Worm (Caenorhabditis elegans) whole organism, young adult: ENCODE measurements around the gene C47E12.10.

Experiments
- B0019.2 ChIP-seq: fragments of 200-800 bp; sonication (Bioruptor generic); conservative IDR thresholded peaks from 2 replicates; pipeline ENCODE4 v1.3.6; 2022; ENCODE audit warnings: missing genetic modification reagents, missing genetic modification characterization, missing compliant biosample characterization
- C06A6.2 ChIP-seq: fragments of 200-800 bp; sonication (Bioruptor generic); conservative IDR thresholded peaks from 2 replicates; pipeline ENCODE4 v1.3.6; 2022; ENCODE audit warnings: missing genetic modification characterization, missing compliant biosample characterization
- F10E7.11 ChIP-seq: sonication (generic microtip); optimal IDR thresholded peaks from 2 replicates; lab custom pipeline; 2017; ENCODE audit warnings: mild to moderate bottlenecking, missing genetic modification characterization, moderate library complexity, missing compliant biosample characterization
- F23B12.7 ChIP-seq: sonication (generic microtip); optimal IDR thresholded peaks from 2 replicates; lab custom pipeline; 2017; ENCODE audit warnings: missing genetic modification characterization, mild to moderate bottlenecking, missing compliant biosample characterization, antibody characterized with exemption, moderate library complexity; ENCODE audit not compliant: insufficient read depth
- F55B11.4 ChIP-seq: sonication (generic microtip); optimal IDR thresholded peaks from 2 replicates; lab custom pipeline; 2016; ENCODE audit warnings: missing compliant biosample characterization, missing genetic modification characterization, borderline replicate concordance; ENCODE audit not compliant: insufficient read depth
- T07F8.4 ChIP-seq: sonication (generic microtip); optimal IDR thresholded peaks from 2 replicates; lab custom pipeline; 2016; ENCODE audit warnings: mild to moderate bottlenecking, missing genetic modification characterization, moderate library complexity, missing compliant biosample characterization
- Y53G8AR.9 ChIP-seq: fragments of 200-800 bp; sonication (Bioruptor generic); conservative IDR thresholded peaks from 2 replicates; pipeline ENCODE4 v1.3.6; 2022; ENCODE audit warnings: missing genetic modification reagents, missing genetic modification characterization, missing compliant biosample characterization
- athp-1 ChIP-seq: sonication (generic microtip); optimal IDR thresholded peaks from 2 replicates; lab custom pipeline; 2017; ENCODE audit warnings: mild to moderate bottlenecking, missing genetic modification characterization, missing compliant biosample characterization
- cebp-2 ChIP-seq: fragments of 200-800 bp; sonication (Bioruptor generic); IDR thresholded peaks from 2 replicates; pipeline ENCODE4 v1.3.6; 2022; ENCODE audit warnings: missing genetic modification characterization, missing compliant biosample characterization
- ceh-100 ChIP-seq: fragments of 200-800 bp; sonication (Bioruptor generic); IDR thresholded peaks from 2 replicates; pipeline ENCODE4 v1.3.6; 2022; ENCODE audit warnings: missing genetic modification reagents, missing genetic modification characterization, missing compliant biosample characterization
- ceh-58 ChIP-seq: fragments of 200-800 bp; sonication (Bioruptor generic); IDR thresholded peaks from 2 replicates; pipeline ENCODE4 v1.3.6; 2022; ENCODE audit warnings: missing genetic modification characterization, missing compliant biosample characterization
- ceh-79 ChIP-seq: sonication (generic microtip); optimal IDR thresholded peaks from 2 replicates; lab custom pipeline; 2017; ENCODE audit warnings: mild to moderate bottlenecking, missing genetic modification characterization, missing compliant biosample characterization
- dox-1 ChIP-seq: fragments of 200-800 bp; sonication (Bioruptor generic); IDR thresholded peaks from 2 replicates; pipeline ENCODE4 v1.3.6; 2022; ENCODE audit warnings: missing genetic modification reagents, missing genetic modification characterization, missing compliant biosample characterization
- hlh-12 ChIP-seq: sonication (generic microtip); optimal IDR thresholded peaks from 2 replicates; lab custom pipeline; 2016; ENCODE audit warnings: missing genetic modification characterization, missing compliant biosample characterization
- lin-26 ChIP-seq: fragments of 200-800 bp; sonication (Bioruptor generic); IDR thresholded peaks from 2 replicates; pipeline ENCODE4 v1.3.6; 2022; ENCODE audit warnings: missing genetic modification reagents, missing genetic modification characterization, missing compliant biosample characterization
- lsl-1 ChIP-seq: fragments of 200-800 bp; sonication (Bioruptor generic); optimal IDR thresholded peaks from 2 replicates; lab custom pipeline; 2018; ENCODE audit warnings: mild to moderate bottlenecking, missing genetic modification characterization, moderate library complexity, missing compliant biosample characterization
- madf-3 ChIP-seq: fragments of 200-800 bp; sonication (Bioruptor generic); IDR thresholded peaks from 2 replicates; pipeline ENCODE4 v1.3.6; 2022; ENCODE audit warnings: missing genetic modification reagents, missing genetic modification characterization, missing compliant biosample characterization
- mel-28 ChIP-seq: sonication (generic microtip); optimal IDR thresholded peaks from 2 replicates; lab custom pipeline; 2016; ENCODE audit warnings: borderline replicate concordance, mild to moderate bottlenecking, missing genetic modification characterization, missing compliant biosample characterization
- mes-4 ChIP-seq: sonication (generic microtip); optimal IDR thresholded peaks from 2 replicates; lab custom pipeline; 2016; ENCODE audit warnings: missing genotype, missing genetic modification characterization, missing compliant biosample characterization
- mxl-1 ChIP-seq: sonication (generic microtip); optimal IDR thresholded peaks from 2 replicates; lab custom pipeline; 2016; ENCODE audit warnings: missing genetic modification characterization, missing compliant biosample characterization
- nfyb-1 ChIP-seq: fragments of 200-800 bp; sonication (Bioruptor generic); IDR thresholded peaks from 2 replicates; pipeline ENCODE4 v1.3.6; 2022; ENCODE audit warnings: missing genetic modification reagents, missing genetic modification characterization, missing compliant biosample characterization
- snpc-3.4 ChIP-seq: sonication (generic microtip); optimal IDR thresholded peaks from 2 replicates; lab custom pipeline; 2017; ENCODE audit warnings: missing genetic modification characterization, mild to moderate bottlenecking, missing compliant biosample characterization, antibody characterized with exemption, moderate library complexity, missing genotype, missing genetic modification reagents
- tbx-9 ChIP-seq: sonication (generic microtip); optimal IDR thresholded peaks from 2 replicates; lab custom pipeline; 2016; ENCODE audit warnings: borderline replicate concordance, missing genetic modification characterization, inconsistent platforms, missing compliant biosample characterization
- unc-62 ChIP-seq: fragments of 150-350 bp; optimal IDR thresholded peaks from 2 replicates; lab custom pipeline; 2014; ENCODE audit warnings: missing biosample characterization, missing genetic modification reagents, missing genetic modification characterization
- zfh-2 ChIP-seq: fragments of 200-800 bp; sonication (Bioruptor generic); conservative IDR thresholded peaks from 2 replicates; pipeline ENCODE4 v1.3.6; 2022; ENCODE audit warnings: missing genetic modification reagents, missing genetic modification characterization, missing compliant biosample characterization
- ztf-18 ChIP-seq: sonication (generic microtip); optimal IDR thresholded peaks from 2 replicates; lab custom pipeline; 2016; ENCODE audit warnings: missing genotype, mild to moderate bottlenecking, missing genetic modification characterization, missing compliant biosample characterization
- ztf-25 ChIP-seq: fragments of 200-800 bp; sonication (Bioruptor generic); IDR thresholded peaks from 2 replicates; pipeline ENCODE4 v1.3.6; 2022; ENCODE audit warnings: missing genetic modification reagents, missing genetic modification characterization, missing compliant biosample characterization
- ztf-26 ChIP-seq: sonication (generic microtip); optimal IDR thresholded peaks from 2 replicates; lab custom pipeline; 2017; ENCODE audit warnings: missing genetic modification characterization, missing compliant biosample characterization
- ztf-28 ChIP-seq: fragments of 200-800 bp; sonication (Bioruptor generic); IDR thresholded peaks from 2 replicates; pipeline ENCODE4 v1.3.6; 2022; ENCODE audit warnings: missing genetic modification reagents, missing genetic modification characterization, missing compliant biosample characterization
- ztf-6 ChIP-seq: fragments of 200-800 bp; sonication (Bioruptor generic); IDR thresholded peaks from 2 replicates; pipeline ENCODE4 v1.3.6; 2022; ENCODE audit warnings: missing genetic modification reagents, missing genetic modification characterization, missing compliant biosample characterization

The C47E12.10 gene

ce11 chrIV:10017633-10018032, 45.0 kb downstream of the C47E12.10 start, which contains the start of gene F44D12.2:
Gene F44D12.2 (minus strand): TSS chrIV:10017733.
- TF ChIP-seq lsl-1 (GFP tag; lab: Kevin White, UChicago): no peak
- TF ChIP-seq mes-4 (tag; lab: Kevin White, UChicago): no peak
- TF ChIP-seq ceh-79 (tag; lab: Kevin White, UChicago): no peak
- no peak for TF ChIP-seq dox-1 (GFP tag; lab: Robert Waterston, UW)
- no peak for TF ChIP-seq ztf-28 (GFP tag; lab: Robert Waterston, UW)
- no peak for TF ChIP-seq cebp-2 (GFP tag; lab: Robert Waterston, UW)
- no peak for TF ChIP-seq ztf-26 (tag; lab: Kevin White, UChicago)
- no peak for TF ChIP-seq mel-28 (tag; lab: Kevin White, UChicago)

DNA sequence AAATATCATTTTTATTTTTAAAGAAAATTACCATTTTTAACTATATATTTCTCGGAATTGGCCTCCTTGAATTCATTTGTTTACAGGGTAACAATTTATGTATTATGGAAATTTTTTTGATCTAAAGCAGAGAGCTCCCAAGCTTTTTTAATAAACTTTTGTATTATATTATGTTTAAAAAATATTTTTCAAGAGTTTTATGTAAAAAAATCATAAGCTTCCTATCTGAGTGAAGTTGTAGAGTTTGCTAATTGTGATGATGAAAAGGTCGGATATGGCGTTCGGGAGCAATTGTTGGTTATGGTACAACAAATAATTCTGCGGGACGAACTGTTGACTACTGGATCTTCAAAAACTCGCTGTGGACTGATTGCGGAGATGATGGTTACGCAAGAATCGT, 48.7 kb downstream of the C47E12.10 start, which contains the start of gene F44D12.19:
Gene F44D12.19 (plus strand): TSS at position 301 of the 400 bp plus-strand sequence.
- TF ChIP-seq F10E7.11 (tag; lab: Kevin White, UChicago) (no peak), Y53G8AR.9 (no peak), ztf-18 (tag; lab: Kevin White, UChicago) (no peak), lin-26 (no peak), madf-3 (GFP tag; lab: Robert Waterston, UW) (no peak)

DNA sequence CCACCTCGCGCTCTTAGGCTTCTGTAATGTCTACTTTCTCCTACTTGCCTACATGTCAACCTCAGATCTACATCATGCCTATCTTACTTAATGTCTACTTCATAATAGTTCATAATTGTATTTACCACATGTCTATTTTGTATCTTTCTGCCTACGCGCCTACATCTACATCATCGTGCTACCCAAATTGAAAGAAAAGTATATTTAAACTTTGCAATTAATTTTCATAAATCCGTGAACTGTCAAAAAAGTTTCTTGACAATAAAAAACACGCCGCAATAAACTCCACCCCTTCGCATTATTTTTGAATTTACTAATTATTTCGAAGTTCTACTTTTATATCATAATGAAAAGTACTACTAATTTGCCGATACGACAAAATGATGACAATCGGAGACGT, 50.4 kb downstream of the C47E12.10 start, which contains the start of gene F44D12.8:
Gene F44D12.8 (plus strand): TSS at position 301 of the 400 bp plus-strand sequence.
- no peak for TF ChIP-seq tbx-9 (tag; lab: Kevin White, UChicago)
- TF ChIP-seq unc-62: no peak
- no peak for TF ChIP-seq F55B11.4 (tag; lab: Kevin White, UChicago)
- no peak for TF ChIP-seq snpc-3.4 (tag; lab: Kevin White, UChicago)
- no peak for TF ChIP-seq ceh-100 (GFP tag; lab: Robert Waterston, UW)
- no peak for TF ChIP-seq athp-1 (tag; lab: Kevin White, UChicago)
- TF ChIP-seq ceh-58 (GFP tag; lab: Robert Waterston, UW): no peak
- no peak for TF ChIP-seq nfyb-1 (GFP tag; lab: Robert Waterston, UW)
- TF ChIP-seq mxl-1 (tag; lab: Kevin White, UChicago): no peak
- no peak for TF ChIP-seq F23B12.7 (tag; lab: Kevin White, UChicago)
- no peak for TF ChIP-seq ztf-6
- TF ChIP-seq C06A6.2 (GFP tag; lab: Robert Waterston, UW): no peak
- TF ChIP-seq ztf-25: no peak
- TF ChIP-seq zfh-2 (GFP tag; lab: Robert Waterston, UW): no peak
- no peak for TF ChIP-seq T07F8.4
- TF ChIP-seq hlh-12: no peak
- no peak for TF ChIP-seq B0019.2 (GFP tag; lab: Robert Waterston, UW)
- TF ChIP-seq, all 124 proteins: peak for 0
